Worm (Caenorhabditis elegans): ENCODE measurements around the gene mtp-18.

The mtp-18 gene

ce11 chrX:6251947-6252617, 45.9 kb upstream of the mtp-18 start (continued):
- TF ChIP-seq daf-12 (tag; optimal IDR thresholded peaks at IDR 0.05) (no peak), ceh-82 (tag; optimal IDR thresholded peaks at IDR 0.05) (no peak), unc-39 (tag; optimal IDR thresholded peaks at IDR 0.05) (no peak), egl-27 (tag; optimal IDR thresholded peaks at IDR 0.05) (no peak), mdl-1 (tag; optimal IDR thresholded peaks at IDR 0.05) (no peak), tbx-2 (tag; optimal IDR thresholded peaks at IDR 0.05) (peak; percentile 16)

ce11 chrX:6251321-6251720, 45.1 kb upstream of the mtp-18 start:
- TF ChIP-seq unc-39 (tag; optimal IDR thresholded peaks at IDR 0.05) (no peak), nhr-23 (tag; optimal IDR thresholded peaks at IDR 0.05) (peak; percentile 14)

- TF ChIP-seq fkh-10 (GFP tag; optimal IDR thresholded peaks at IDR 0.05): peak; percentile 64
- TF ChIP-seq fkh-2 (tag; optimal IDR thresholded peaks at IDR 0.05): no peak
- no peak for TF ChIP-seq nhr-11 (tag; optimal IDR thresholded peaks at IDR 0.05)
- TF ChIP-seq ama-1 (optimal IDR thresholded peaks at IDR 0.05): no peak
- TF ChIP-seq pqm-1 (tag; optimal IDR thresholded peaks at IDR 0.05): no peak
- TF ChIP-seq jun-1 (tag; optimal IDR thresholded peaks at IDR 0.05): no peak
- no peak for TF ChIP-seq nhr-23 (tag; optimal IDR thresholded peaks at IDR 0.05)
Measured at ce11 chrX:6250866-6251265, 44.7 kb upstream of the mtp-18 start.

- TF ChIP-seq egl-27 (tag; optimal IDR thresholded peaks at IDR 0.05) (no peak), tbx-2 (tag; optimal IDR thresholded peaks at IDR 0.05) (peak; percentile 0), nfya-1 (tag; optimal IDR thresholded peaks at IDR 0.05; ENCODE audit: insufficient read depth) (peak; percentile 40), pha-4 (tag; optimal IDR thresholded peaks at IDR 0.05) (peak; percentile 60), pqm-1 (tag; optimal IDR thresholded peaks at IDR 0.05) (peak; percentile 18), nhr-76 (tag; optimal IDR thresholded peaks at IDR 0.05) (no peak), sea-2 (GFP tag; optimal IDR thresholded peaks at IDR 0.05) (no peak), unc-62 (GFP tag; optimal IDR thresholded peaks at IDR 0.05) (peak; percentile 44), nhr-12 (tag; optimal IDR thresholded peaks at IDR 0.05) (no peak), nhr-77 (tag; optimal IDR thresholded peaks at IDR 0.05) (no peak), elt-3 (tag; optimal IDR thresholded peaks at IDR 0.05) (peak in 1 of 3 experiments; percentile 46), nhr-23 (tag; optimal IDR thresholded peaks at IDR 0.05) (peak; percentile 71), eor-1 (tag; optimal IDR thresholded peaks at IDR 0.05) (no peak), nhr-28 (tag; optimal IDR thresholded peaks at IDR 0.05) (no peak), R02D3.7 (tag; optimal IDR thresholded peaks at IDR 0.05) (peak; percentile 1), skn-1 (tag; optimal IDR thresholded peaks at IDR 0.05) (no peak), egl-5 (tag; optimal IDR thresholded peaks at IDR 0.05) (no peak), ceh-16 (tag; optimal IDR thresholded peaks at IDR 0.05) (no peak), nhr-43 (tag; optimal IDR thresholded peaks at IDR 0.05; ENCODE audit: poor library complexity, severe bottlenecking) (no peak), ZK546.5 (tag; optimal IDR thresholded peaks at IDR 0.05) (no peak), fos-1 (tag; optimal IDR thresholded peaks at IDR 0.05) (no peak), ztf-4 (tag; optimal IDR thresholded peaks at IDR 0.05) (no peak), nhr-25 (tag; optimal IDR thresholded peaks at IDR 0.05) (peak; percentile 44), elt-2 (tag; optimal IDR thresholded peaks at IDR 0.05) (peak; percentile 84), aly-2 (tag; optimal IDR thresholded peaks at IDR 0.05) (no peak), unc-39 (tag; optimal IDR thresholded peaks at IDR 0.05) (no peak), fkh-2 (tag; optimal IDR thresholded peaks at IDR 0.05) (no peak), fkh-10 (GFP tag; optimal IDR thresholded peaks at IDR 0.05) (no peak), hmg-11 (tag; optimal IDR thresholded peaks at IDR 0.05) (no peak), nhr-11 (tag; optimal IDR thresholded peaks at IDR 0.05) (no peak)
Measured at ce11 chrX:6250272-6250752, 44.1 kb upstream of the mtp-18 start.
